Worm (Caenorhabditis elegans): ENCODE data around the gene ZK795.3.
A peak's percentile ranks its signal among the peaks of the same experiment; 100 is the strongest.

ZK795.3 gene

DNA sequence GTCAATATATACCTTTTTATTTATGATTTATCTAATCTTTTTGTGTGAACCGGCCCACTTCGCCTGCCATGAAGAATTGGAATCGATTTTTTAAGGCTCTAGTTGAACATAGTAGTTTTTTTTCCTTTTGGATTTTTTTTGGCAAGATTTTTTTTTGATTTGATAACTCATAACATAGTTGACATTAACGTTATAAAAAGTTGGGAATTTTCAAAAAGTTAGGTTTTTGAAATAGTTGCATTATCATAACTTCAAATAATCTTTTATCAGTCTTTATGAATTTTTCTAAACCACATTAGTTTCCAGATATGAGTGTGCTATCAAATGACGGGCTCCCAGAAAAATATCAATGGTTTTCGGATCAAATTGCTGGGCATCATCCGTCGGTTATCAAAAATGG lies 11.3 kb upstream of the ZK795.3 start, which contains the start of gene ipmk-1:
Gene ipmk-1 (plus strand): TSS at position 301 of the 400 bp plus-strand sequence.
- TF ChIP-seq snu-23 (GFP tag; optimal IDR thresholded peaks at IDR 0.05) (no peak), swsn-7 (tag; optimal IDR thresholded peaks at IDR 0.05) (no peak)

- TF ChIP-seq vab-15 (tag; optimal IDR thresholded peaks at IDR 0.05) (no peak), lin-35 (GFP tag; optimal IDR thresholded peaks at IDR 0.05) (no peak), mab-9 (GFP tag; IDR thresholded peaks at IDR 0.05) (no peak), C16A3.4 (tag; optimal IDR thresholded peaks at IDR 0.05) (no peak), lin-13 (GFP tag; optimal IDR thresholded peaks at IDR 0.05) (no peak), ets-5 (GFP tag; IDR thresholded peaks at IDR 0.05) (no peak), ceh-63 (GFP tag; optimal IDR thresholded peaks at IDR 0.05) (no peak), hlh-17 (GFP tag; optimal IDR thresholded peaks at IDR 0.05; ENCODE audit: borderline replicate concordance) (no peak), nhr-71 (tag; optimal IDR thresholded peaks at IDR 0.05) (no peak), aha-1 (tag; optimal IDR thresholded peaks at IDR 0.05) (no peak), nhr-90 (tag; optimal IDR thresholded peaks at IDR 0.05; ENCODE audit: poor library complexity) (no peak), tlp-1 (tag; optimal IDR thresholded peaks at IDR 0.05) (no peak), Y116A8C.19 (tag; optimal IDR thresholded peaks at IDR 0.05; ENCODE audit: borderline replicate concordance) (no peak), nhr-19 (GFP tag; conservative IDR thresholded peaks at IDR 0.05) (no peak)
Measured at ce11 chrIV:12549014-12549413, 10.2 kb upstream of the ZK795.3 start.

DNA sequence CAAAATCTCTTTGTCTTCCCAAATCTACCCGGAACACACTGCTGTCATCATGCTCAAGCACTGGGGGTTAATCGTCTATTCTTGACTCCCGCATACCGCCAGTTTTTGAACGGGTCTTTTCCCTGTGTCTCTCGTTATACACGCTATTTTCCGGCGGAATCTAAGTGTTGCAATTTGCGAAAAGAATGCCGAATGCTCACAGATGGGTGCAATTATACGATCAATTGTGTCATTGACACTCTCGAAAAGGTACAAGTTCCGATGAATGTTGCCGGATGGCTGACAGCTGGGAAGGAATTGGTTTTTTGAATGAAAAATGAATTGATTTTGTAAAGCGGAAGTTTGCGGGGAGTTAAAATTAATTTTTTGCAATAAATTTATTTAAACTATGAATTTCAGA lies 7.2 kb upstream of the ZK795.3 start:
- no peak for TF ChIP-seq xbp-1 (tag; optimal IDR thresholded peaks at IDR 0.05)
- no peak for TF ChIP-seq aly-2 (tag; optimal IDR thresholded peaks at IDR 0.05)
- TF ChIP-seq ceh-82 (tag; optimal IDR thresholded peaks at IDR 0.05): no peak
- no peak for TF ChIP-seq unc-86 (tag; optimal IDR thresholded peaks at IDR 0.05)
- no peak for TF ChIP-seq isw-1 (GFP tag; IDR thresholded peaks at IDR 0.05)
- TF ChIP-seq nhr-19 (GFP tag; conservative IDR thresholded peaks at IDR 0.05): no peak
- no peak for TF ChIP-seq efl-1 (optimal IDR thresholded peaks at IDR 0.05)
- no peak for TF ChIP-seq efl-1 (GFP tag; optimal IDR thresholded peaks at IDR 0.05 in 1 of 2)
- no peak for TF ChIP-seq C16A3.4 (tag; optimal IDR thresholded peaks at IDR 0.05)
- TF ChIP-seq unc-98 (GFP tag; IDR thresholded peaks at IDR 0.05): no peak
- no peak for TF ChIP-seq hpl-2 (GFP tag; optimal IDR thresholded peaks at IDR 0.05)
- no peak for TF ChIP-seq unc-62 (GFP tag; optimal IDR thresholded peaks at IDR 0.05)
- no peak for TF ChIP-seq fos-1 (tag; optimal IDR thresholded peaks at IDR 0.05)
- TF ChIP-seq nhr-20 (tag; optimal IDR thresholded peaks at IDR 0.05): no peak

DNA sequence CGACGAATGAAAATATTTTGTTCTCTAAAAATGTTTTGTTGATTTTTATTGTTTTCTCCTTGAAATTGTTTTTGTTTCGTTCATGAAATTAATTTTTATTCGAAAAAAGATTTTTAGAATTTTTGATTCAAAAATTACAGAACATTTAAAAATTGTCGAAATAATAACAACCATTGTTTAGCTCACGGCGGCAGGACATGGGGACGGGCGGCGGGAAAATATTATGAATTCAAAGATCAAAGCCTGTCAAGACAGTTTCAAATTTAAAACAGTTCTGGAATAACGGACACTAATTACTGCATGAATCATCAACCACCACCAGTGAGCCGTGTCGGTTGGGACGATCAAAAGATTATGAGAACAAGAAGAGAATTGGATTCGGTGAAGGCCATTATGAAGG lies 1.4 kb downstream of the ZK795.3 start, which contains the start of gene snb-7:
Gene snb-7 (plus strand): TSS at position 301 of the 400 bp plus-strand sequence.
- no peak for TF ChIP-seq unc-130 (tag; optimal IDR thresholded peaks at IDR 0.05)

DNA sequence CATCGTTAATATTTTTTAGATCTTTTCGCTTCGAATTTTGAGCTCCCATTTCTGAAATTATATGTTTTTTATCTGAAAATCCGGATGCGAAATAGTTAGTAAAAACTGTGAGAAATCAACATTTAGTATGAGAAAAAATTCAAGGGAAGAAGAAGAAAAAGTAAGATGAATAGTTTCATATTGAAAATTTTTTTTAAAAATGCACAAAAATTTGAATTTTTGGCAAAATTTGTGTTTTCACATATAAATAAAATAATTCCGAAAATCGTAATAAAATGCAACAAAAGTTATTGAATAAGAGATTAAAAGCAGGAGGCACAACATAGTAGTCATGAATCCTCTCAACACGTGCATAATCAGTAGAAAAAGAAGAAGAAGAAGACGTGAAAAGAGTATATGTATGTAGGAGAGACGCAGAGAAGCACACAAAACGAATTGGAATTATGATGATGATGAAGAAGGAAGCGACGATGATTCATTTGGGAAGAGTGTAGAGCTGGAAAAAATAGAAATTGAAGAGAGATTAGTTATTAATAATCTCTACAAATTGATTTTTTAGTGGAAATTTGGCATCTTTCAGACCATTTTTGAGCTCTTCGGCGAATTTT lies 6.9 kb downstream of the ZK795.3 start, which contains the start of gene eak-7:
Gene eak-7 (minus strand): TSS at position 51 of the 608 bp plus-strand sequence.
- TF ChIP-seq snu-23 (GFP tag; optimal IDR thresholded peaks at IDR 0.05) (peak; percentile 27), fkh-8 (tag; optimal IDR thresholded peaks at IDR 0.05) (peak; percentile 55), tbx-2 (tag; optimal IDR thresholded peaks at IDR 0.05) (no peak), fos-1 (tag; optimal IDR thresholded peaks at IDR 0.05) (peak; percentile 46), dsc-1 (tag; optimal IDR thresholded peaks at IDR 0.05) (peak; percentile 86), lin-14 (GFP tag; optimal IDR thresholded peaks at IDR 0.05) (peak; percentile 27), mep-1 (tag; optimal IDR thresholded peaks at IDR 0.05) (no peak), jun-1 (tag; optimal IDR thresholded peaks at IDR 0.05) (no peak), unc-130 (tag; optimal IDR thresholded peaks at IDR 0.05) (no peak), efl-1 (optimal IDR thresholded peaks at IDR 0.05) (peak in 1 of 2 experiments; percentile 0), efl-1 (GFP tag; optimal IDR thresholded peaks at IDR 0.05 in 1 of 2) (peak in 1 of 2 experiments; percentile 68), aha-1 (tag; optimal IDR thresholded peaks at IDR 0.05) (no peak), nhr-90 (tag; optimal IDR thresholded peaks at IDR 0.05; ENCODE audit: poor library complexity) (no peak)

Data from whole organism, L1 larva.